Worm (Caenorhabditis elegans): Measurements from ENCODE around the gene rig-4.

rig-4 gene

ce11 chrIV:8007549-8007948 lies 3.6 kb upstream of the rig-4 start:
- TF ChIP-seq mab-5 (tag; optimal IDR thresholded peaks at IDR 0.05) = no peak
- TF ChIP-seq elt-1 (tag; optimal IDR thresholded peaks at IDR 0.05; ENCODE audit: borderline replicate concordance, insufficient read depth) = no peak
- TF ChIP-seq nhr-237 (tag; optimal IDR thresholded peaks at IDR 0.05) = no peak
- TF ChIP-seq hlh-1 (tag; optimal IDR thresholded peaks at IDR 0.05) = no peak
- no peak for TF ChIP-seq nhr-12 (tag; optimal IDR thresholded peaks at IDR 0.05)
- TF ChIP-seq snpc-4 (tag; optimal IDR thresholded peaks at IDR 0.05) = no peak
- no peak for TF ChIP-seq ceh-83 (GFP tag; optimal IDR thresholded peaks at IDR 0.05)
- no peak for TF ChIP-seq pha-4 (tag; optimal IDR thresholded peaks at IDR 0.05)
- TF ChIP-seq ham-2 (GFP tag; optimal IDR thresholded peaks at IDR 0.05) = no peak
- TF ChIP-seq flh-1 (GFP tag; optimal IDR thresholded peaks at IDR 0.05) = no peak
- no peak for TF ChIP-seq sem-2 (GFP tag; optimal IDR thresholded peaks at IDR 0.05)
- TF ChIP-seq ceh-43 (GFP tag; optimal IDR thresholded peaks at IDR 0.05) = no peak
- no peak for TF ChIP-seq mep-1 (tag; optimal IDR thresholded peaks at IDR 0.05)
- no peak for TF ChIP-seq ces-1 (GFP tag; optimal IDR thresholded peaks at IDR 0.05)
- no peak for TF ChIP-seq bed-3 (GFP tag; optimal IDR thresholded peaks at IDR 0.05)
- TF ChIP-seq ztf-11 (tag; optimal IDR thresholded peaks at IDR 0.05) = no peak
- no peak for TF ChIP-seq lin-32 (GFP tag; optimal IDR thresholded peaks at IDR 0.05)

ce11 chrIV:8006161-8006560 lies 2.2 kb upstream of the rig-4 start:
- no peak for TF ChIP-seq ham-2 (GFP tag; optimal IDR thresholded peaks at IDR 0.05)
- TF ChIP-seq nhr-2 (tag; optimal IDR thresholded peaks at IDR 0.05) = peak; percentile 68
- no peak for TF ChIP-seq unc-120 (tag; optimal IDR thresholded peaks at IDR 0.05; ENCODE audit: poor library complexity, severe bottlenecking)
- peak; percentile 51 for TF ChIP-seq zip-8 (tag; optimal IDR thresholded peaks at IDR 0.05)

ce11 chrIV:8005376-8005775 lies 1.5 kb upstream of the rig-4 start:
- TF ChIP-seq blmp-1 (tag; optimal IDR thresholded peaks at IDR 0.05) = no peak
- no peak for TF ChIP-seq bed-3 (GFP tag; optimal IDR thresholded peaks at IDR 0.05)
- no peak for TF ChIP-seq ceh-83 (GFP tag; optimal IDR thresholded peaks at IDR 0.05)
- TF ChIP-seq pha-4 (tag; optimal IDR thresholded peaks at IDR 0.05) = no peak
- no peak for TF ChIP-seq elt-1 (tag; optimal IDR thresholded peaks at IDR 0.05; ENCODE audit: borderline replicate concordance, insufficient read depth)

ce11 chrIV:8000763-8001162 lies 3.2 kb downstream of the rig-4 start:
- TF ChIP-seq nhr-2 (tag; optimal IDR thresholded peaks at IDR 0.05) (peak; percentile 85), nhr-76 (tag; optimal IDR thresholded peaks at IDR 0.05) (no peak), zip-8 (tag; optimal IDR thresholded peaks at IDR 0.05) (peak; percentile 38), nhr-12 (tag; optimal IDR thresholded peaks at IDR 0.05) (no peak)

- TF ChIP-seq mab-5 (tag; optimal IDR thresholded peaks at IDR 0.05) = no peak
- no peak for TF ChIP-seq cnd-1 (tag; optimal IDR thresholded peaks at IDR 0.05)
- TF ChIP-seq lin-13 (tag; optimal IDR thresholded peaks at IDR 0.05) = no peak
- no peak for TF ChIP-seq flh-1 (GFP tag; optimal IDR thresholded peaks at IDR 0.05)
- no peak for TF ChIP-seq hlh-1 (tag; optimal IDR thresholded peaks at IDR 0.05)
- TF ChIP-seq lin-32 (GFP tag; optimal IDR thresholded peaks at IDR 0.05) = no peak
- TF ChIP-seq M03D4.4 (tag; optimal IDR thresholded peaks at IDR 0.05) = no peak
- no peak for TF ChIP-seq nhr-2 (tag; optimal IDR thresholded peaks at IDR 0.05)
- TF ChIP-seq ztf-11 (tag; optimal IDR thresholded peaks at IDR 0.05) = no peak
- no peak for TF ChIP-seq nhr-76 (tag; optimal IDR thresholded peaks at IDR 0.05)
- no peak for TF ChIP-seq drap-1 (GFP tag; optimal IDR thresholded peaks at IDR 0.05)
- TF ChIP-seq tbx-8 (GFP tag; optimal IDR thresholded peaks at IDR 0.05) = no peak
- no peak for TF ChIP-seq unc-39 (tag; optimal IDR thresholded peaks at IDR 0.05)
- TF ChIP-seq ceh-43 (GFP tag; optimal IDR thresholded peaks at IDR 0.05) = no peak
- TF ChIP-seq ces-1 (GFP tag; optimal IDR thresholded peaks at IDR 0.05) = no peak
- TF ChIP-seq sem-2 (GFP tag; optimal IDR thresholded peaks at IDR 0.05) = no peak
Observed at ce11 chrIV:7994715-7995114, 9.2 kb downstream of the rig-4 start.

ce11 chrIV:7988385-7988784 lies 15.5 kb downstream of the rig-4 start, which contains the start of gene col-115:
Gene col-115 (plus strand): TSS chrIV:7988685.
- TF ChIP-seq unc-120 (tag; optimal IDR thresholded peaks at IDR 0.05; ENCODE audit: poor library complexity, severe bottlenecking) (no peak), sem-2 (GFP tag; optimal IDR thresholded peaks at IDR 0.05) (no peak), nhr-2 (tag; optimal IDR thresholded peaks at IDR 0.05) (no peak), blmp-1 (tag; optimal IDR thresholded peaks at IDR 0.05) (no peak), ham-2 (GFP tag; optimal IDR thresholded peaks at IDR 0.05) (no peak), bed-3 (GFP tag; optimal IDR thresholded peaks at IDR 0.05) (no peak), pha-4 (tag; optimal IDR thresholded peaks at IDR 0.05) (no peak), mep-1 (tag; optimal IDR thresholded peaks at IDR 0.05) (no peak), M03D4.4 (tag; optimal IDR thresholded peaks at IDR 0.05) (no peak), drap-1 (GFP tag; optimal IDR thresholded peaks at IDR 0.05) (no peak), nhr-76 (tag; optimal IDR thresholded peaks at IDR 0.05) (no peak), sptf-1 (tag; optimal IDR thresholded peaks at IDR 0.05) (no peak), elt-1 (tag; optimal IDR thresholded peaks at IDR 0.05; ENCODE audit: borderline replicate concordance, insufficient read depth) (no peak), cnd-1 (tag; optimal IDR thresholded peaks at IDR 0.05) (no peak), elt-3 (tag; optimal IDR thresholded peaks at IDR 0.05) (no peak), unc-62 (GFP tag; optimal IDR thresholded peaks at IDR 0.05) (no peak), zip-8 (tag; optimal IDR thresholded peaks at IDR 0.05) (no peak), ceh-83 (GFP tag; optimal IDR thresholded peaks at IDR 0.05) (no peak)

Measured in whole organism, mixed stage, embryonic.